Worm (Caenorhabditis elegans) whole organism, L1 larva: ENCODE results near the gene asp-13.

Experiments
- C04F5.9 ChIP-seq: sonication (generic microtip); optimal IDR thresholded peaks from 2 replicates; lab custom pipeline; 2016; ENCODE audit warnings: missing genetic modification characterization, missing compliant biosample characterization
- C16A3.4 ChIP-seq: fragments of 150-350 bp; optimal IDR thresholded peaks from 2 replicates; lab custom pipeline; 2014; ENCODE audit warnings: missing biosample characterization, missing genetic modification characterization
- F16B12.6 ChIP-seq: fragments of 150-350 bp; optimal IDR thresholded peaks from 2 replicates; lab custom pipeline; 2014; ENCODE audit warnings: missing biosample characterization, missing genetic modification characterization
- Y116A8C.19 ChIP-seq: sonication (generic microtip); optimal IDR thresholded peaks from 2 replicates; lab custom pipeline; 2016; ENCODE audit warnings: missing compliant biosample characterization, missing genetic modification characterization, borderline replicate concordance
- aha-1 ChIP-seq: fragments of 150-350 bp; optimal IDR thresholded peaks from 2 replicates; lab custom pipeline; 2014; ENCODE audit warnings: missing biosample characterization, missing genetic modification characterization
- ama-1 ChIP-seq: fragments of 150-350 bp; optimal IDR thresholded peaks from 2 replicates; lab custom pipeline; 2014
- ceh-63 ChIP-seq: fragments of 200-800 bp; sonication (Bioruptor generic); optimal IDR thresholded peaks from 2 replicates; lab custom pipeline; 2018; ENCODE audit warnings: mild to moderate bottlenecking, missing genetic modification characterization, missing compliant biosample characterization
- ceh-8 ChIP-seq: fragments of 200-800 bp; sonication (Bioruptor generic); optimal IDR thresholded peaks from 2 replicates; lab custom pipeline; 2018; ENCODE audit warnings: mild to moderate bottlenecking, missing genetic modification characterization, moderate library complexity, missing compliant biosample characterization
- ceh-90 ChIP-seq: sonication (generic microtip); optimal IDR thresholded peaks from 2 replicates; lab custom pipeline; 2016; ENCODE audit warnings: missing genetic modification characterization, missing compliant biosample characterization
- ces-1 ChIP-seq: fragments of 150-350 bp; optimal IDR thresholded peaks from 2 replicates; lab custom pipeline; 2014; ENCODE audit warnings: missing biosample characterization, missing genetic modification reagents, missing genetic modification characterization
- efl-1 ChIP-seq, 4 experiments: fragments of 150-350 bp; optimal IDR thresholded peaks in 3 of 4; peaks in 1 of 4; 1 replicate in 1 of 4; 2 replicates in 3 of 4; lab custom pipeline; 2014; ENCODE audit warnings: missing biosample characterization in 2 of 4, missing genetic modification characterization in 2 of 4, missing genetic modification reagents in 2 of 4
- efl-3 ChIP-seq: fragments of 200-800 bp; sonication (Bioruptor generic); optimal IDR thresholded peaks from 2 replicates; lab custom pipeline; 2018; ENCODE audit warnings: mild to moderate bottlenecking, missing genetic modification characterization, missing compliant biosample characterization
- elt-2 ChIP-seq: sonication (generic microtip); optimal IDR thresholded peaks from 2 replicates; lab custom pipeline; 2016; ENCODE audit warnings: missing genetic modification characterization, mild to moderate bottlenecking, inconsistent platforms, missing compliant biosample characterization, missing genetic modification reagents
- elt-3 ChIP-seq, 6 experiments: fragments of 150-350 bp in 1 of 6; sonication (generic microtip); optimal IDR thresholded peaks; 2 replicates each; lab custom pipeline; 2017 to 2018; ENCODE audit warnings: missing biosample characterization in 6 of 6, missing genetic modification characterization in 6 of 6, inconsistent platforms in 1 of 6
- irx-1 ChIP-seq: sonication (generic microtip); optimal IDR thresholded peaks from 2 replicates; lab custom pipeline; 2016; ENCODE audit warnings: missing genetic modification characterization, missing compliant biosample characterization
- lin-13 ChIP-seq: fragments of 150-350 bp; optimal IDR thresholded peaks from 2 replicates; lab custom pipeline; 2014; ENCODE audit warnings: missing biosample characterization, missing genetic modification reagents, missing genetic modification characterization
- lin-14 ChIP-seq: fragments of 200-800 bp; sonication (Bioruptor generic); optimal IDR thresholded peaks from 2 replicates; lab custom pipeline; 2018; ENCODE audit warnings: mild to moderate bottlenecking, missing genetic modification characterization, moderate library complexity, missing compliant biosample characterization
- lin-15B ChIP-seq: fragments of 150-350 bp; sonication (generic microtip); optimal IDR thresholded peaks from 3 replicates; lab custom pipeline; 2014; ENCODE audit warnings: missing biosample characterization, missing genetic modification characterization
- lin-35 ChIP-seq, 2 experiments: fragments of 150-350 bp; optimal IDR thresholded peaks; 2 replicates each; lab custom pipeline; 2014; ENCODE audit warnings: missing biosample characterization in 2 of 2, missing genetic modification characterization in 2 of 2, missing genetic modification reagents in 2 of 2
- lsy-2 ChIP-seq, 2 experiments: fragments of 150-350 bp; optimal IDR thresholded peaks; 2 replicates each; lab custom pipeline; 2014; ENCODE audit warnings: missing biosample characterization in 2 of 2, missing genetic modification characterization in 2 of 2
- mef-2 ChIP-seq: fragments of 150-350 bp; optimal IDR thresholded peaks from 2 replicates; lab custom pipeline; 2014; ENCODE audit warnings: missing biosample characterization, missing genetic modification characterization
- nhr-19 ChIP-seq: fragments of 200-800 bp; sonication (Bioruptor generic); conservative IDR thresholded peaks from 2 replicates; pipeline ENCODE4 v1.3.6; 2022; ENCODE audit warnings: missing genetic modification characterization, missing compliant biosample characterization
- nhr-20 ChIP-seq: sonication (generic microtip); optimal IDR thresholded peaks from 2 replicates; lab custom pipeline; 2016; ENCODE audit warnings: mild to moderate bottlenecking, missing genetic modification characterization, missing compliant biosample characterization
- nhr-47 ChIP-seq: sonication (generic microtip); optimal IDR thresholded peaks from 2 replicates; lab custom pipeline; 2016; ENCODE audit warnings: mild to moderate bottlenecking, missing genetic modification characterization, moderate library complexity, missing compliant biosample characterization
- nhr-84 ChIP-seq: sonication (generic microtip); optimal IDR thresholded peaks from 2 replicates; lab custom pipeline; 2017; ENCODE audit warnings: missing biosample characterization, missing genetic modification characterization
- nhr-90 ChIP-seq: sonication (generic microtip); optimal IDR thresholded peaks from 2 replicates; lab custom pipeline; 2016; ENCODE audit warnings: mild to moderate bottlenecking, missing genetic modification characterization, missing compliant biosample characterization; ENCODE audit not compliant: poor library complexity
- pax-3 ChIP-seq: fragments of 200-800 bp; sonication (Bioruptor generic); optimal IDR thresholded peaks from 2 replicates; lab custom pipeline; 2018; ENCODE audit warnings: mild to moderate bottlenecking, missing genetic modification characterization, moderate library complexity, missing compliant biosample characterization
- pqm-1 ChIP-seq: sonication (generic microtip); optimal IDR thresholded peaks from 3 replicates; lab custom pipeline; 2017; ENCODE audit warnings: missing biosample characterization, missing genetic modification characterization
- sox-4 ChIP-seq: sonication (generic microtip); optimal IDR thresholded peaks from 2 replicates; lab custom pipeline; 2016; ENCODE audit warnings: missing genetic modification characterization, missing compliant biosample characterization
- unc-30 ChIP-seq: sonication (generic microtip); optimal IDR thresholded peaks from 2 replicates; lab custom pipeline; 2017; ENCODE audit warnings: missing biosample characterization, missing genetic modification characterization
- unc-86 ChIP-seq: sonication (generic microtip); optimal IDR thresholded peaks from 2 replicates; lab custom pipeline; 2016; ENCODE audit warnings: missing genetic modification characterization, missing compliant biosample characterization
- unc-98 ChIP-seq: fragments of 200-800 bp; sonication (Bioruptor generic); IDR thresholded peaks from 2 replicates; pipeline ENCODE4 v1.3.6; 2022; ENCODE audit warnings: missing genetic modification characterization, missing compliant biosample characterization
- vab-15 ChIP-seq: sonication (generic microtip); optimal IDR thresholded peaks from 2 replicates; lab custom pipeline; 2017; ENCODE audit warnings: missing genotype, mild to moderate bottlenecking, missing genetic modification characterization, missing compliant biosample characterization
- xbp-1 ChIP-seq: sonication (generic microtip); optimal IDR thresholded peaks from 2 replicates; lab custom pipeline; 2016; ENCODE audit warnings: missing genetic modification characterization, missing compliant biosample characterization
- ztf-11 ChIP-seq, 2 experiments: sonication (generic microtip); optimal IDR thresholded peaks; 2 replicates each; lab custom pipeline; 2016 to 2017; ENCODE audit warnings: missing genetic modification characterization in 2 of 2, missing biosample characterization in 1 of 2, missing compliant biosample characterization in 1 of 2
- ztf-4 ChIP-seq: fragments of 150-350 bp; optimal IDR thresholded peaks from 2 replicates; lab custom pipeline; 2014; ENCODE audit warnings: missing biosample characterization, missing genetic modification characterization

The asp-13 gene

DNA sequence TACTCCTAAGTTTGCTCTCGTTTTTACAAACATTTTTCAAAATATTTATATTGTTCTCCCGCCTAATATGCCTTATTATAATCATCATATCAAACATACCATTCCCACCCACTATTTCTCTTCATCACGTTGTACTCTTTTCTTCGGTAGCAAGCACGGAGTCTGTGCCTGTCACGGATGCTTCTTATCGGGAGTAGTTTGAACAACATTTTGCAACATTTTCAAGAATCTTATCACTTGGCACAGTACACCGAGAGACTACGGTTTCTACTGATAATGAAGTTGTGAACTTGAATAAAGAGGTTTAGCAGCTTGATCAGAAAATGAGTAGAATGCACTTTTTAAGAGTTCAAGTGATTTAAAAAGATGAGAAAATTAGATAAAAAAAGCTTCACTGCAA lies 5.3 kb upstream of the asp-13 start:
- no peak for TF ChIP-seq nhr-47 (tag; lab: Kevin White, UChicago)
- no peak for TF ChIP-seq efl-1 (optimal IDR thresholded peaks at IDR 0.05; lab: Kevin White, UChicago)
- TF ChIP-seq efl-1 (GFP tag; optimal IDR thresholded peaks at IDR 0.05 in 1 of 2; lab: Kevin White, UChicago), result no peak
- TF ChIP-seq sox-4, result no peak
- peak; percentile 34 for TF ChIP-seq lin-14 (GFP tag; lab: Kevin White, UChicago)
- peak; percentile 1 for TF ChIP-seq pax-3
- TF ChIP-seq unc-30 (tag; lab: Kevin White, UChicago), result no peak
- TF ChIP-seq ceh-90 (tag; lab: Kevin White, UChicago), result no peak
- TF ChIP-seq ama-1 (lab: Kevin White, UChicago), result no peak
- no peak for TF ChIP-seq unc-86 (tag; lab: Kevin White, UChicago)
- no peak for TF ChIP-seq F16B12.6 (tag; lab: Kevin White, UChicago)
- TF ChIP-seq ceh-63 (GFP tag; lab: Kevin White, UChicago), result no peak
- TF ChIP-seq irx-1 (tag; lab: Kevin White, UChicago), result no peak
- no peak for TF ChIP-seq lin-13 (GFP tag; lab: Kevin White, UChicago)
- no peak for TF ChIP-seq unc-98 (GFP tag; lab: Robert Waterston, UW)
- no peak for TF ChIP-seq xbp-1 (tag; lab: Kevin White, UChicago)
- peak; percentile 57 for TF ChIP-seq pqm-1
- no peak for TF ChIP-seq ztf-4 (tag; lab: Kevin White, UChicago)
- TF ChIP-seq lin-35 (GFP tag; optimal IDR thresholded peaks at IDR 0.05; lab: Kevin White, UChicago), result peak in 1 of 2 experiments; percentile 22
- TF ChIP-seq lsy-2 (tag; optimal IDR thresholded peaks at IDR 0.05; lab: Kevin White, UChicago), result peak in 1 of 2 experiments; percentile 16
- TF ChIP-seq lin-15B, result no peak
- TF ChIP-seq elt-2 (tag; lab: Kevin White, UChicago), result peak; percentile 94
- peak; percentile 12 for TF ChIP-seq nhr-20
- TF ChIP-seq C16A3.4 (tag; lab: Kevin White, UChicago), result no peak
- no peak for TF ChIP-seq ceh-8 (GFP tag; lab: Kevin White, UChicago)
- no peak for TF ChIP-seq ces-1
- no peak for TF ChIP-seq efl-3 (GFP tag; lab: Kevin White, UChicago)

DNA sequence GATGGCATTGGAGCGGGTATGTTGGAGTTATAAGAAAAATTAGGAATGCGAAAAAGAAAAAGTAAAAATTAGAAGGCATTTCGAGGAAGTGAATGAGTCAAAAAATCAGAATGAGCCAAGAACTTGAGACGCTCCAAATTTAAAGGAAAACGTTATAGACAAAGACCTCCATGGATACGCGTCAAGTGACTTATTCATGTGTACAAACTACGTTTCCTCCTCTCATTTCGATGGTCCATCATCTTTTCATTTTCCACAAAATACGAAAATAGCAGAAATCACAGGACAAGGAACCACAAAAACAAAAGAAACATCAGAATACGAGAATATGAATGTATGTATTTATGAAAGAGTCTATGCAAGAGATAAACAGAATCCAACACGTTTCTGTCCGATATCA lies 1.7 kb downstream of the asp-13 start, which contains the start of gene F28A12.3:
F28A12.3 (minus strand) TSS at position 101 of the 400 bp plus-strand sequence.
- no peak for TF ChIP-seq lin-15B
- TF ChIP-seq efl-1 (optimal IDR thresholded peaks at IDR 0.05; lab: Kevin White, UChicago), result no peak
- TF ChIP-seq efl-1 (GFP tag; optimal IDR thresholded peaks at IDR 0.05 in 1 of 2; lab: Kevin White, UChicago), result peak in 1 of 2 experiments; percentile 85
- TF ChIP-seq, all 84 proteins: peak for 1

DNA sequence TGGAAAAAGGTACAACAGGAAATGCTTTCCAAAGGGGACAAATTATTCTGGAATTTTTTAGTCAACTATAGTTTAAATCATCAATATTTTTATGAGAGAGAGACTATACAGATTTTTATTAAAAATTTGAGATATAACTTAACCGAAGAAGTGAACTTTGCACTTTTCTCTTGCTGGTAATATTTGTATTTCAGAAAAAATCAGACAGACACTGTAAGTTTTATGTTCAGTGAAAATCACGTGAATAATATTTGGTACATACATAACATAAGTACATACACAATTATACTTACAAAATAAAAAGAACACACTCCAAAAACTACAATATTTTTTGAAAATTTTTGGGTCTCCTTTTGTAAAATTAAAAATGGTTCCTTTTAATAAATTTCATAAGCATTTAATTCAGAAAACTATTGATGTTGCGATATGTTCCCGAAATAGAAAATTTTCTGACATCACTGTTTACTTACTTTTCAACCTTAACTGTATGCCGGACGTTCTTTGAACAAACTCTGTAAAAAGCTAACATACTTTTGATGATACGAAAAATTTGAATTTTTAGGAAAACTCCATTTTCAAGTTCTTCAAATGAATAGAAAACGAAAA lies 5.2 kb downstream of the asp-13 start, which contains the start of the genes F28A12.10 and acd-4:
F28A12.10 (minus strand) TSS at position 101 of the 606 bp plus-strand sequence.
acd-4 (plus strand) TSS at position 556 of the 606 bp plus-strand sequence.
- TF ChIP-seq aha-1 (tag; lab: Kevin White, UChicago) (no peak), nhr-84 (tag; lab: Kevin White, UChicago) (no peak), elt-2 (tag; lab: Kevin White, UChicago) (no peak), elt-3 (tag; optimal IDR thresholded peaks at IDR 0.05; lab: Kevin White, UChicago) (no peak), Y116A8C.19 (tag; lab: Kevin White, UChicago) (no peak), efl-3 (GFP tag; lab: Kevin White, UChicago) (no peak), C04F5.9 (tag; lab: Kevin White, UChicago) (no peak), ces-1 (no peak), ztf-11 (tag; optimal IDR thresholded peaks at IDR 0.05; lab: Kevin White, UChicago) (no peak), ceh-8 (GFP tag; lab: Kevin White, UChicago) (no peak), vab-15 (tag; lab: Kevin White, UChicago) (no peak), nhr-90 (tag; lab: Kevin White, UChicago) (no peak), nhr-19 (GFP tag; lab: Robert Waterston, UW) (no peak), mef-2 (tag; lab: Kevin White, UChicago) (no peak)
- TF ChIP-seq, all 84 proteins: peak for 0
